Worm (Caenorhabditis elegans): Measurements from ENCODE around the gene idpa-2.
A peak's percentile ranks its signal among the peaks of the same experiment; 100 is the strongest.

Gene idpa-2

DNA sequence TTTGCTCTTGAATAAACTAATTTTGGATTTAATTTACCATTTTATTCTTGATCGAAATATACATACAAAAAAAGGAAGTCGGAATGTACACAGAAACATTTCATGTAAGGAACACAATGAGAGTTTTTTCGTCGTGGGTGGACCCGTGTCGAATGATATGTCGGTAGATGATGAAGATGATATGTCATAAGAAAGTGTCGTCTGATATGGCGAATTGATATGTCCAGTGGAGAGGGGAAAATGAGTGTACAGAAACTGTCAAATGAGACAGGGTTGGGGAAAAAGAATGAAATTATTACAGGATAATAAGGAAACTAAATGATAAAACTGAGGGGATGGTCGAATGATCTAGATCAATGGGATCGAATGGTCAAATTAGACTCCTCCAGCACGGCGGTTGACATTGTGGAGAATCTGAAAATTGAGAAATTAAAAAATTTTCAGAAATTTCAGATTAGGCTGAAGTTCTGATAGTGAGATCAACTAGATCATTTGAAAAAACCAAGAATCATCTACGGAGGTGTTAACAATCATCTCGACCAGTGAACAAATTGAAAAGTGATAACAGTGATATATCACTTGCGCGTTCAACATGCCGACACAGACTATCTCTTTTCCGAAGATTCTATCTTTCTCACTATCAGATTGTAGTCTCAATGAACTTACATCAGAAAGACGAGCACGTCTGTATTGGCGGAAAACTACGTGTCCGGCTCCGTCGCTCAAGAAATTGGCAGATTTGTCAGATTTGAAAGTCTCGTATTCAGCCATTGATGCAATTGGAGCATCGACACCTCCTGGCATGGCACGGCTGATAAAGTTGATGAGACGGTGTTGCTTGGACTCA lies 27.8 kb upstream of the idpa-2 start (continued):
- no peak for TF ChIP-seq spr-3 (GFP tag; optimal IDR thresholded peaks at IDR 0.05)
- TF ChIP-seq duxl-1 (tag; optimal IDR thresholded peaks at IDR 0.05; ENCODE audit: poor library complexity): peak; percentile 19
- peak in 1 of 2 experiments; percentile 93 for TF ChIP-seq unc-62 (GFP tag; optimal IDR thresholded peaks at IDR 0.05 in 1 of 2)
- TF ChIP-seq unc-62 (tag; optimal IDR thresholded peaks at IDR 0.05): no peak
- peak; percentile 98 for TF ChIP-seq aha-1 (tag)
- TF ChIP-seq cey-2 (tag; optimal IDR thresholded peaks at IDR 0.05; ENCODE audit: borderline replicate concordance, insufficient read depth): no peak
- no peak for TF ChIP-seq F49E8.2 (tag; optimal IDR thresholded peaks at IDR 0.05; ENCODE audit: borderline replicate concordance)

DNA sequence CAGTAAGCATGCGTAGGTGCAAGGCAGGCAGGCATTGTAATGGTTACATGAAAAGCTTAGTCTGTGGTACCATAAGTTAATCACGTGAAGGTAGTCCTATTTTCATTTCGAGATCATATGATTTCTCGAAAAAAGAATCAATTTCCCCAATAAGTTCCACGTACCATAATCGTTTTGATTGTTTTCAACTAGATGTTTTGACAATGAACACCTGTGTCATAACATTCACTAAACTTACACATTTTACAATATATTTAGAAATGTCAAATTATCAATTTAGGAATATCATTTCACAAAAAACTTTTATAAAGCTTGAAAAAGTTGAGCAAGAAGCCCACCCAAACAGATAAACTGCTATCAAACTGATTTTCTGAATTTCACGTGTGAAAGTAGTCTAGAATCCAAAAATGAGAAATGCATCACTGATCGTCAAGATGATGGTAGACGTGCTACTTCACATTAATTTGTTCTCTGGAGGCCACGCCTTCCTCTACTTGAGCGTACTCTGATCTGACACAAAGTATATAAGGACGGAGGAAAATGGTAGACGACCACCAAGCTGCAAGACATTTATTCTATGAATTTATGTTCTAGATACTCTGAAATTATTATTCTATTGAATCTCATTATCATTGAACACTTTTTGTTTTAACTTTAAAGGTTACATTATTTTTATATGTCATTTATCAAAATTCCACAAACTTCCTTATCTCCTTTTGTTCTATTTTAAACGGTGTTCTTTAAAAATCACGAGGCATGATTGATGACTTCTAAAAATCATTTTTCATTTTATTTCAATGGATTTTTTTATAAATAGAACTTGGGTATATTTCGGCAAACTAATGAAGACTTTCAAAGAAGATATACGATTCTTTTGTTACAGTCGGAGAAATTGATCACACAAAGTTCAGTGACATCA lies 26.7 kb upstream of the idpa-2 start, which contains the start of gene F46C5.10:
F46C5.10 (minus strand) TSS at position 51 of the 919 bp plus-strand sequence.
- peak; percentile 10 to 53 for TF ChIP-seq lsy-2 (tag; optimal IDR thresholded peaks at IDR 0.05)
- no peak for TF ChIP-seq nhr-111 (GFP tag; optimal IDR thresholded peaks at IDR 0.05)
- TF ChIP-seq mxl-3 (GFP tag; optimal IDR thresholded peaks at IDR 0.05): no peak
- TF ChIP-seq unc-62 (GFP tag; optimal IDR thresholded peaks at IDR 0.05 in 1 of 2): peak in 1 of 2 experiments; percentile 89
- no peak for TF ChIP-seq unc-62 (tag; optimal IDR thresholded peaks at IDR 0.05)
- no peak for TF ChIP-seq lin-39 (tag; optimal IDR thresholded peaks at IDR 0.05)
- peak; percentile 55 for TF ChIP-seq nhr-48 (tag; optimal IDR thresholded peaks at IDR 0.05)
- TF ChIP-seq ZK337.2 (GFP tag; IDR thresholded peaks at IDR 0.05): no peak
- no peak for TF ChIP-seq sdz-12 (GFP tag; optimal IDR thresholded peaks at IDR 0.05)
- peak; percentile 25 for TF ChIP-seq nhr-28 (tag; optimal IDR thresholded peaks at IDR 0.05)
- TF ChIP-seq hlh-30 (tag; optimal IDR thresholded peaks at IDR 0.05; ENCODE audit: insufficient read depth): peak; percentile 60
- no peak for TF ChIP-seq Y105C5A.15 (GFP tag; IDR thresholded peaks at IDR 0.05)
- TF ChIP-seq aha-1 (tag): peak; percentile 65
- TF ChIP-seq ama-1 (optimal IDR thresholded peaks at IDR 0.05): no peak
- TF ChIP-seq nhr-6 (tag; optimal IDR thresholded peaks at IDR 0.05): peak; percentile 49
- peak; percentile 65 for TF ChIP-seq mep-1 (tag; optimal IDR thresholded peaks at IDR 0.05)

DNA sequence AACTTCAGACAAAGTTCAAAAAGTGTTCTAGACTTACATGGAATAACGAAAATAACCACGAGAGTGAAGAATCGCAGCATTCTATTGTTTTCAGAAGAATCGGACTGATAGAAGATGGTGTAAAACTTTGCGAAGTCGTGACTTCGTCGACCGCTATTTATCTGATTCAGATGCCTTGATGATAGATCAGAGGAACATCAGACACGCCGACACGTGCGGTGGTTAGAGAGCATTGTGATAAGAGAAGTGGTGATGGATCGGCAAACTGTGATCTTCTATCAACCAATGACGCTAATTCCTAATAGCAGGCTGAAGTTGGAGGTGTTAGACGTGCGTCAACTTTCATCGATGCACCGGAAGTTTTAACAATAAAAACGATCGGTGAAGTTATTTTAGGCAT lies 25.7 kb upstream of the idpa-2 start:
- TF ChIP-seq nhr-76 (tag; optimal IDR thresholded peaks at IDR 0.05): no peak
- TF ChIP-seq zfp-2 (tag; optimal IDR thresholded peaks at IDR 0.05): no peak
- no peak for TF ChIP-seq unc-39 (tag; optimal IDR thresholded peaks at IDR 0.05)
- TF ChIP-seq ceh-62 (tag; optimal IDR thresholded peaks at IDR 0.05): no peak
- no peak for TF ChIP-seq nhr-111 (GFP tag; optimal IDR thresholded peaks at IDR 0.05)
- TF ChIP-seq Y75B8A.6 (GFP tag; IDR thresholded peaks at IDR 0.05): no peak
- no peak for TF ChIP-seq R02D3.7 (tag; optimal IDR thresholded peaks at IDR 0.05)
- no peak for TF ChIP-seq F26F4.8 (GFP tag; conservative IDR thresholded peaks at IDR 0.05)
- TF ChIP-seq vab-7 (GFP tag; IDR thresholded peaks at IDR 0.05): no peak
- TF ChIP-seq arid-1 (GFP tag; conservative IDR thresholded peaks at IDR 0.05): no peak
- no peak for TF ChIP-seq F10B5.3 (tag; optimal IDR thresholded peaks at IDR 0.05)
- TF ChIP-seq dpl-1 (GFP tag; optimal IDR thresholded peaks at IDR 0.05): no peak
- peak; percentile 1 for TF ChIP-seq dve-1 (tag; optimal IDR thresholded peaks at IDR 0.05; ENCODE audit: insufficient read depth)
- no peak for TF ChIP-seq fkh-10 (GFP tag; optimal IDR thresholded peaks at IDR 0.05)
- TF ChIP-seq aly-2 (tag; optimal IDR thresholded peaks at IDR 0.05): no peak
- no peak for TF ChIP-seq unc-130 (GFP tag; optimal IDR thresholded peaks at IDR 0.05)
- no peak for TF ChIP-seq ctbp-1 (GFP tag; IDR thresholded peaks at IDR 0.05)
- no peak for TF ChIP-seq ZK546.5 (tag; optimal IDR thresholded peaks at IDR 0.05)
- TF ChIP-seq egl-43 (GFP tag; IDR thresholded peaks at IDR 0.05): no peak
- peak; percentile 39 for TF ChIP-seq dmd-6 (GFP tag; IDR thresholded peaks at IDR 0.05)
- no peak for TF ChIP-seq F44E2.7 (GFP tag; IDR thresholded peaks at IDR 0.05)
- TF ChIP-seq lin-39 (tag; optimal IDR thresholded peaks at IDR 0.05): no peak
- TF ChIP-seq dmd-8 (GFP tag; IDR thresholded peaks at IDR 0.05): no peak
- TF ChIP-seq ztf-7 (tag; optimal IDR thresholded peaks at IDR 0.05): no peak
- no peak for TF ChIP-seq nhr-77 (tag; optimal IDR thresholded peaks at IDR 0.05)
- TF ChIP-seq ceh-44 (GFP tag; IDR thresholded peaks at IDR 0.05): no peak
- TF ChIP-seq madf-9 (GFP tag; conservative IDR thresholded peaks at IDR 0.05): no peak

Measured in whole organism, L4 larva.